Worm (Caenorhabditis elegans) whole organism, late embryonic: ENCODE measurements around the gene W02D7.8.
"Not testable (repeated sequence)": the region's sequence is repeated elsewhere in the genome, so short reads cannot be mapped to it uniquely, and the experiment has no call there.

ENCODE experiments used
- C08G9.2 ChIP-seq: sonication (generic microtip); optimal IDR thresholded peaks from 2 replicates; lab custom pipeline; 2016; ENCODE audit warnings: mild to moderate bottlenecking, missing genetic modification characterization, moderate library complexity, missing compliant biosample characterization
- F13H6.1 ChIP-seq: sonication (generic microtip); optimal IDR thresholded peaks from 2 replicates; lab custom pipeline; 2016; ENCODE audit warnings: missing genetic modification characterization, missing compliant biosample characterization
- K09A11.1 ChIP-seq: sonication (generic microtip); optimal IDR thresholded peaks from 2 replicates; lab custom pipeline; 2017; ENCODE audit warnings: antibody characterized with exemption, mild to moderate bottlenecking, missing genetic modification characterization, missing compliant biosample characterization; ENCODE audit not compliant: insufficient read depth
- ceh-19 ChIP-seq: fragments of 200-800 bp; sonication (Bioruptor generic); optimal IDR thresholded peaks from 2 replicates; lab custom pipeline; 2018; ENCODE audit warnings: mild to moderate bottlenecking, missing genetic modification characterization, missing compliant biosample characterization
- ceh-2 ChIP-seq: sonication (generic microtip); optimal IDR thresholded peaks from 2 replicates; lab custom pipeline; 2016; ENCODE audit warnings: missing genotype, missing genetic modification characterization, missing compliant biosample characterization
- ceh-31 ChIP-seq: sonication (generic microtip); optimal IDR thresholded peaks from 2 replicates; lab custom pipeline; 2016; ENCODE audit warnings: missing genetic modification characterization, missing compliant biosample characterization
- ceh-34 ChIP-seq: sonication (generic microtip); optimal IDR thresholded peaks from 2 replicates; lab custom pipeline; 2016; ENCODE audit warnings: mild to moderate bottlenecking, missing genetic modification characterization, missing compliant biosample characterization
- ceh-6 ChIP-seq: fragments of 200-800 bp; sonication (Bioruptor generic); optimal IDR thresholded peaks from 2 replicates; lab custom pipeline; 2018; ENCODE audit warnings: mild to moderate bottlenecking, missing genetic modification characterization, missing compliant biosample characterization
- ceh-9 ChIP-seq: sonication (generic microtip); optimal IDR thresholded peaks from 2 replicates; lab custom pipeline; 2016; ENCODE audit warnings: mild to moderate bottlenecking, missing genetic modification characterization, inconsistent platforms, missing compliant biosample characterization
- elt-2 ChIP-seq: sonication (generic microtip); optimal IDR thresholded peaks from 2 replicates; lab custom pipeline; 2016; ENCODE audit warnings: missing genetic modification reagents, missing genetic modification characterization, missing compliant biosample characterization
- fkh-10 ChIP-seq: fragments of 150-350 bp; optimal IDR thresholded peaks from 2 replicates; lab custom pipeline; 2014; ENCODE audit warnings: missing biosample characterization, missing genetic modification reagents, missing genetic modification characterization
- gmeb-2 ChIP-seq: sonication (generic microtip); optimal IDR thresholded peaks from 2 replicates; lab custom pipeline; 2016; ENCODE audit warnings: missing genetic modification characterization, inconsistent platforms, missing compliant biosample characterization
- hlh-15 ChIP-seq: sonication (generic microtip); optimal IDR thresholded peaks from 2 replicates; lab custom pipeline; 2016; ENCODE audit warnings: missing genetic modification characterization, missing compliant biosample characterization
- lim-6 ChIP-seq: sonication (generic microtip); optimal IDR thresholded peaks from 2 replicates; lab custom pipeline; 2016; ENCODE audit warnings: missing genetic modification characterization, missing compliant biosample characterization
- lin-11 ChIP-seq: fragments of 200-800 bp; sonication (Bioruptor generic); optimal IDR thresholded peaks from 2 replicates; lab custom pipeline; 2018; ENCODE audit warnings: mild to moderate bottlenecking, missing genetic modification characterization, missing compliant biosample characterization
- mec-3 ChIP-seq: sonication (generic microtip); optimal IDR thresholded peaks from 2 replicates; lab custom pipeline; 2016; ENCODE audit warnings: borderline replicate concordance, missing genetic modification characterization, missing compliant biosample characterization
- odd-2 ChIP-seq: sonication (generic microtip); optimal IDR thresholded peaks from 2 replicates; lab custom pipeline; 2017; ENCODE audit warnings: antibody characterized with exemption, mild to moderate bottlenecking, missing genetic modification characterization, missing compliant biosample characterization
- pag-3 ChIP-seq: sonication (generic microtip); optimal IDR thresholded peaks from 2 replicates; lab custom pipeline; 2016; ENCODE audit warnings: missing compliant biosample characterization, missing genetic modification characterization, borderline replicate concordance
- pha-4 ChIP-seq: fragments of 150-350 bp; optimal IDR thresholded peaks from 2 replicates; lab custom pipeline; 2018; ENCODE audit warnings: missing biosample characterization, missing genetic modification reagents, missing genetic modification characterization
- pros-1 ChIP-seq: fragments of 150-350 bp; optimal IDR thresholded peaks from 2 replicates; lab custom pipeline; 2014; ENCODE audit warnings: missing biosample characterization, missing genetic modification reagents, missing genetic modification characterization
- ref-2 ChIP-seq: sonication (generic microtip); optimal IDR thresholded peaks from 2 replicates; lab custom pipeline; 2016; ENCODE audit warnings: missing genetic modification characterization, missing compliant biosample characterization
- rnt-1 ChIP-seq: sonication (generic microtip); optimal IDR thresholded peaks from 2 replicates; lab custom pipeline; 2016; ENCODE audit warnings: missing genetic modification characterization, missing compliant biosample characterization
- sdc-2 ChIP-seq: sonication (generic microtip); optimal IDR thresholded peaks from 2 replicates; lab custom pipeline; 2016; ENCODE audit warnings: missing genotype, missing genetic modification characterization, missing compliant biosample characterization
- sox-2 ChIP-seq: fragments of 200-800 bp; sonication (Bioruptor generic); IDR thresholded peaks from 2 replicates; pipeline ENCODE4 v1.3.6; 2022; ENCODE audit warnings: missing genetic modification reagents, missing genetic modification characterization, missing compliant biosample characterization
- syd-9 ChIP-seq: sonication (generic microtip); optimal IDR thresholded peaks from 2 replicates; lab custom pipeline; 2016; ENCODE audit warnings: mild to moderate bottlenecking, missing genetic modification characterization, moderate library complexity, missing compliant biosample characterization
- tbx-2 ChIP-seq: sonication (generic microtip); optimal IDR thresholded peaks from 2 replicates; lab custom pipeline; 2016; ENCODE audit warnings: missing genetic modification characterization, missing compliant biosample characterization
- tbx-7 ChIP-seq: sonication (generic microtip); optimal IDR thresholded peaks from 2 replicates; lab custom pipeline; 2016; ENCODE audit warnings: missing genotype, missing genetic modification characterization, missing compliant biosample characterization
- ttx-3 ChIP-seq: sonication (generic microtip); optimal IDR thresholded peaks from 2 replicates; lab custom pipeline; 2016; ENCODE audit warnings: missing genetic modification reagents, missing genetic modification characterization, missing compliant biosample characterization
- unc-55 ChIP-seq: sonication (generic microtip); optimal IDR thresholded peaks from 2 replicates; lab custom pipeline; 2017; ENCODE audit warnings: missing biosample characterization, missing genetic modification reagents, missing genetic modification characterization
- unc-86 ChIP-seq: sonication (generic microtip); optimal IDR thresholded peaks from 2 replicates; lab custom pipeline; 2016; ENCODE audit warnings: missing genetic modification characterization, missing compliant biosample characterization
- zip-5 ChIP-seq: sonication (generic microtip); optimal IDR thresholded peaks from 2 replicates; lab custom pipeline; 2016; ENCODE audit warnings: missing genetic modification characterization, missing compliant biosample characterization

The W02D7.8 gene

DNA sequence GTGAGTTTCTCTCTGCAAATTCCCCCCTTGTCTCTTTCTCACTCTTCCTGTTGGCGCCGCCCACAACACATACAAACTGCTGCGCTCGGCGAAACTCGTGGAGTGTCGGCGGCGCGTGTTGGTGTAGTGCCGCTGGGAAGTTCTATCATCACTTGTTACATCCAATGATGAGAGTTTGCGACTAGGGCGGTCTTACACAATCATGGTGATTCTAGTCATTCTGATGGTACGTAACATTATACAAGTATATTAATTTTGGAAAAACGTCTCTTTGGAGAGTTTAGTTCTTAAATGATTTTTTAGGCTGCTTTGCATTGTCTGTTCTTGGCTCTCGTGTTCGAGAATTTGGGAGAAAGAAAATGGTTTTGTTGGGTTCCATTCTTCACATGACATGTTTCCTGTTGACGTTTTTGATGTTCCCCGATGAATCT is 42.7 kb upstream of the W02D7.8 start (continued):
- no peak for TF ChIP-seq zip-5
- no peak for TF ChIP-seq rnt-1 (tag; lab: Kevin White, UChicago)
- TF ChIP-seq lin-11 (tag; lab: Kevin White, UChicago) = no peak
- peak; percentile 42 for TF ChIP-seq elt-2
- TF ChIP-seq ceh-9 (tag; lab: Kevin White, UChicago) = no peak
- peak; percentile 34 for TF ChIP-seq tbx-2

DNA sequence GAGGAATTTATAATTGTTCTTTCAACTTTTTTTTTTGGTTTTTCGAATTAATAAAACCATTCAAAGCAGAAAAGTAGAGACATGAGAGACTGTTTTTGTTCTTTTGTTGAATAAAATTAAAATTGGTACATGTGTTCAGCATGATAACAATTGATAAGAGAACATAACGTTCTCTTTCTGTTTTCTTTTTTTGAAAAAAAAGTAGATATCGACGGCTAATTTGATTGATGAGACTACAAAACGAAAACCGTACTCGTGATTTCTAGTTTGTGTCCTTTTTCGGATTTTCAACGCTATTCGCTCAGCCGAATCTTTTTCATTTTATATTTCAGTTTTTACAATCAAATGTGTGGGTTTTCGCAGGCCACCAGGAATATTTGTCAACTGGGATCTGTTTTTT is 39.2 kb upstream of the W02D7.8 start, which contains the start of gene C08D8.1:
Gene C08D8.1, plus strand, starts transcription at position 324 of the 400 bp plus-strand sequence.
- TF ChIP-seq ceh-2 = no peak
- TF ChIP-seq hlh-15 (tag; lab: Kevin White, UChicago) = no peak

DNA sequence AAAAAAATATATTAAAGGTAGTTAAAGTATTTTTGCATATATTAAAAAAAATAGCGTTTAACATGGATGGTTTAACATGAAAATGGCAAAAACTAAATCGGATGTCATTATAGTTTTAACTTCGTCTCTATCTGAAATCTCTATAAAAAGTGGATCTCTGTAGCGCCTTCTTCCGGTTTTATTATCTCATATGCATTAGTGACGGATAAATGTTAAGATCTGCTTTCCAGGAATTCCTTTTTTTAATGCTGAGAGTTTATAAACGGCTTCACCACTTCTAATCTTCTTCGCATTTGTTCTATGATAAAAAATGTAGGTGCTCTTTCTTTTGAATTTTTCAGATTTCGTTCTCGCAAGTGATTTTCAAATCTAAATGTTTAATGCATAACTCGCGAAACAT is 36.1 kb upstream of the W02D7.8 start:
- TF ChIP-seq unc-86 = no peak
- TF ChIP-seq syd-9 (tag; lab: Kevin White, UChicago) = no peak
- no peak for TF ChIP-seq sdc-2 (tag; lab: Kevin White, UChicago)
- TF ChIP-seq gmeb-2 (tag; lab: Kevin White, UChicago) = no peak
- no peak for TF ChIP-seq pag-3
- no peak for TF ChIP-seq pros-1 (tag; lab: Kevin White, UChicago)
- no peak for TF ChIP-seq mec-3
- TF ChIP-seq hlh-15 (tag; lab: Kevin White, UChicago) = no peak
- no peak for TF ChIP-seq pha-4 (tag; lab: Kevin White, UChicago)

DNA sequence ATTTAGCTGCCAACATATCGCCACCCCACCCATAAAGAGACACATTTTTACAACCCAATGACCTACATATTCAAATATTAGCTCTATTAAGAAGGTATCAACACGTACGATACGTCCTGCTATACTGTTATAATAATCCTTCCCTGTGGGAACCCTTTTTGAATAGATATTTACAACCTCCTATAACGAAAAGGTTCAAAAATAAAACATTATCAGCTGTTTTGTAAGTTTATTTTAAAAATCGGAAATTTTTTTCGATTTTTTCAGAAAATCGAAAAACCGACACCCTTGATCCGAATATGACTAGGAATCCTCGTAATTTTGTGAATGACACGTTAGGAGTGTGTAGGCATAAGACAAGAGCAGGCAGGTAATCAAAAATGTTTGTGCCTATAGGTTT is 34.7 kb upstream of the W02D7.8 start, which contains the start of gene C08D8.7:
Gene C08D8.7, plus strand, starts transcription at position 301 of the 400 bp plus-strand sequence.
- not testable (repeated sequence) for TF ChIP-seq ceh-31 (tag; lab: Kevin White, UChicago); K09A11.1; tbx-7 (tag; lab: Kevin White, UChicago)

DNA sequence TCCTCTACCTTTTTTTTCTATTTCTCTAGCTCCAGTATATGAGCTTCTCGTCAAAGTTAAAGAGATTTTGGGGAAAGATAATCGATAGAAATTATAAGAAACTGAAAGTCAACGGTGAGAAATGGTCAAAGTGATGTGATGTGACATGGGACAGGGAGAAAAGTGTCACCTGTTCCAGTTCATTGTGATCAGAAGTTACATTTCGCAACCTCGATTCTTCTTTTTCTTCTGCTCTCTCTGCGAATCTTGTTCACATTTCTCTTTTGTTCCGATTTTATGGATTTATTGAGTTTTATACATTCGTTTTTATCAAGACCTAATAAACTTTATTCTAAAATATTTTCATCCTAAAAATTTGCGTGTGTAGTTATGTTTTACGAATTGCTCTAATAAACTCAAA is 29.4 kb upstream of the W02D7.8 start:
- TF ChIP-seq mec-3 = no peak
- TF ChIP-seq unc-55 (GFP tag; lab: Kevin White, UChicago) = peak; percentile 66
- TF ChIP-seq ref-2 (tag; lab: Kevin White, UChicago) = no peak
- no peak for TF ChIP-seq ceh-34

DNA sequence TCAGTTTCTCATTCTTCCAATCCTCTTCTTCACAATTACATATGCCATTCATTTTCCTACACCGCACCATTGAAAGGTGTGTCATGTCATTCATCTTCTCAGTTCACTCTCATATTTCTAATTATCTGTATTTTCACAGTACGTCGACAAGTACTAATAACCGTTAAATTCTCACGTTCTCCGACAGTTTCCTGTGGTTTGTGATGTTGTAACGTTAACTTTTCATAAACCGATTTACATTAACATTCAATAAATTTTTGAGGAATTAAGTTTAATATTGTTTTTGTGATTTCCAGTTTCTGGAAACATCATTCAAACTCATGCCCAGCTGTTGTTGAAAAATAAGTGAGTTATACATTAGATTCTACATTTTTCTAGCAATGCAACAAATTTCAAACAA is 28.1 kb upstream of the W02D7.8 start, which contains the start of gene tmd-2:
Gene tmd-2, plus strand, starts transcription at position 301 of the 400 bp plus-strand sequence.
- TF ChIP-seq elt-2 = no peak

DNA sequence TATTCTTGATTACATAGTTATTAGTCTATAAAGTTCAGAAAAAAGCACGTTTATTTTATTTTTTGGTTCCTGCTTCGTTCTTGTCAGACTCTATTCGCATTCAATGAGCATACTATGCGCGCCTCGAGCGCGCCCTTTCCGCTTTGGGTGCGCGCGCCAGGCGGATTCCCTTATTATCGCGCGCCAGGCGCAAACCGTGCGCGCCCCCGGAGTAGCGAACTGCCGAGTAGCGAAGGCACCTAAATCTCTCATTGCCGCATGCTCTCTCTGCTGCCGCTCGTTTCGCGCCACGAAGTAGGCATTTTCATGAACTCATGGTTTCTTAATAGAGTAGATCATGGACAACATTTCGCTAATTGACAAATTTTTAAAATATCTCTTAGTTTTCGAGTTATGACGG is 20.8 kb upstream of the W02D7.8 start:
- no peak for TF ChIP-seq lim-6 (tag; lab: Kevin White, UChicago)
- no peak for TF ChIP-seq odd-2 (tag; lab: Kevin White, UChicago)
- no peak for TF ChIP-seq sox-2 (GFP tag; lab: Robert Waterston, UW)
- no peak for TF ChIP-seq ceh-34
- no peak for TF ChIP-seq fkh-10 (GFP tag; lab: Kevin White, UChicago)
- TF ChIP-seq ceh-6 (GFP tag; lab: Kevin White, UChicago) = no peak
- TF ChIP-seq ceh-19 (GFP tag; lab: Kevin White, UChicago) = no peak
- TF ChIP-seq, all 69 proteins: peak for 0

DNA sequence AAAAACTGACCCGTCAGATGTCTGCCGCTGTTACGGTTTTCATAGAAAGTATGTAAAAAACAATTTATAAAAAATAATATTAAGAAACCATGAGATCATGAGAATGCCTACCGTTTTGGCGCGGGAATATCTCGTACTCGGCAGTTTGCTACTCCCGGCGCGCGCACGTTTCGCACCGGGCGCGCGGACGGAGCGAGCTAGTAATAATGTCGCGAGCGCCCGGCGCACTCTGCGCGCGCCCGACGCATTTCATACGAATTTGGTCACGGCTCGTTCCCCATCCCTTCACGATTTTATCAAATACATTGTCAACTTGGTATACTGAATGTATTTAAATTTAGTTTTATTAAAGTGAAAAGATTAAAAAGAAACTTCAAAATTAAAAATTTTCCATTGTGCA is 19.6 kb upstream of the W02D7.8 start:
- no peak for TF ChIP-seq ceh-9 (tag; lab: Kevin White, UChicago)
- no peak for TF ChIP-seq unc-86
- TF ChIP-seq ceh-34 = no peak
- no peak for TF ChIP-seq F13H6.1 (tag; lab: Kevin White, UChicago)
- TF ChIP-seq sox-2 (GFP tag; lab: Robert Waterston, UW) = no peak
- TF ChIP-seq ceh-19 (GFP tag; lab: Kevin White, UChicago) = no peak
- no peak for TF ChIP-seq ttx-3 (tag; lab: Kevin White, UChicago)
- TF ChIP-seq C08G9.2 = no peak
- TF ChIP-seq, all 69 proteins: peak for 0
